Worm (Caenorhabditis elegans) whole organism, L3 larva: ENCODE measurements around the gene egl-20.
"Not testable (repeated sequence)": the region's sequence is repeated elsewhere in the genome, so short reads cannot be mapped to it uniquely, and the experiment has no call there.

Source experiments
- R02D3.7 ChIP-seq: fragments of 150-350 bp; optimal IDR thresholded peaks from 2 replicates; lab custom pipeline; 2014; ENCODE audit warnings: missing biosample characterization, missing genetic modification characterization
- ZK546.5 ChIP-seq: sonication (generic microtip); optimal IDR thresholded peaks from 2 replicates; lab custom pipeline; 2017; ENCODE audit warnings: missing biosample characterization, missing genetic modification characterization
- aly-2 ChIP-seq: fragments of 150-350 bp; optimal IDR thresholded peaks from 2 replicates; lab custom pipeline; 2014; ENCODE audit warnings: missing biosample characterization, missing genetic modification characterization
- ama-1 ChIP-seq: fragments of 150-350 bp; optimal IDR thresholded peaks from 2 replicates; lab custom pipeline; 2018
- ceh-28 ChIP-seq: fragments of 150-350 bp; optimal IDR thresholded peaks from 2 replicates; lab custom pipeline; 2014; ENCODE audit warnings: missing biosample characterization, missing genetic modification reagents, missing genetic modification characterization
- ceh-9 ChIP-seq: sonication (generic microtip); optimal IDR thresholded peaks from 2 replicates; lab custom pipeline; 2018; ENCODE audit warnings: missing biosample characterization, missing genetic modification characterization
- daf-12 ChIP-seq: fragments of 150-350 bp; optimal IDR thresholded peaks from 2 replicates; lab custom pipeline; 2014; ENCODE audit warnings: missing biosample characterization, missing genetic modification reagents, missing genetic modification characterization
- egl-27 ChIP-seq: sonication (generic microtip); optimal IDR thresholded peaks from 4 replicates; lab custom pipeline; 2017; ENCODE audit warnings: missing biosample characterization, missing genetic modification reagents, missing genetic modification characterization
- egl-5 ChIP-seq: fragments of 150-350 bp; optimal IDR thresholded peaks from 2 replicates; lab custom pipeline; 2017; ENCODE audit warnings: missing biosample characterization, missing genetic modification reagents, missing genetic modification characterization, inconsistent platforms
- elt-1 ChIP-seq: fragments of 150-350 bp; optimal IDR thresholded peaks from 2 replicates; lab custom pipeline; 2014; ENCODE audit warnings: missing biosample characterization, missing genetic modification characterization
- elt-3 ChIP-seq, 3 experiments: fragments of 150-350 bp in 1 of 3; sonication (generic microtip) in 2 of 3; optimal IDR thresholded peaks; 2 replicates in 2 of 3; 4 replicates in 1 of 3; lab custom pipeline; 2014 to 2017; ENCODE audit warnings: missing biosample characterization in 3 of 3, missing genetic modification characterization in 3 of 3
- eor-1 ChIP-seq, 2 experiments: fragments of 150-350 bp; optimal IDR thresholded peaks; 2 replicates each; lab custom pipeline; 2014 to 2018; ENCODE audit warnings: missing biosample characterization in 2 of 2, missing genetic modification characterization in 2 of 2
- fkh-10 ChIP-seq: sonication (generic microtip); optimal IDR thresholded peaks from 2 replicates; lab custom pipeline; 2017; ENCODE audit warnings: missing biosample characterization, missing genetic modification reagents, missing genetic modification characterization
- fkh-2 ChIP-seq: fragments of 150-350 bp; optimal IDR thresholded peaks from 2 replicates; lab custom pipeline; 2014; ENCODE audit warnings: missing biosample characterization, missing genetic modification reagents, missing genetic modification characterization
- fos-1 ChIP-seq: fragments of 150-350 bp; optimal IDR thresholded peaks from 2 replicates; lab custom pipeline; 2014; ENCODE audit warnings: missing biosample characterization, missing genetic modification characterization
- hmg-11 ChIP-seq: sonication (generic microtip); optimal IDR thresholded peaks from 2 replicates; lab custom pipeline; 2016; ENCODE audit warnings: missing genetic modification characterization, missing compliant biosample characterization
- lin-15B ChIP-seq: fragments of 150-350 bp; optimal IDR thresholded peaks from 2 replicates; lab custom pipeline; 2014; ENCODE audit warnings: missing biosample characterization, missing genetic modification characterization
- lin-39 ChIP-seq: fragments of 150-350 bp; optimal IDR thresholded peaks from 2 replicates; lab custom pipeline; 2018; ENCODE audit warnings: missing biosample characterization, missing genetic modification reagents, missing genetic modification characterization
- lsy-12 ChIP-seq: sonication (generic microtip); optimal IDR thresholded peaks from 2 replicates; lab custom pipeline; 2016; ENCODE audit warnings: mild to moderate bottlenecking, missing genetic modification characterization, missing compliant biosample characterization
- nfya-1 ChIP-seq: sonication (generic microtip); optimal IDR thresholded peaks from 2 replicates; lab custom pipeline; 2017; ENCODE audit warnings: missing genetic modification characterization, mild to moderate bottlenecking, missing compliant biosample characterization, antibody characterized with exemption, moderate library complexity; ENCODE audit not compliant: insufficient read depth
- nhr-11 ChIP-seq: fragments of 150-350 bp; optimal IDR thresholded peaks from 2 replicates; lab custom pipeline; 2014; ENCODE audit warnings: missing biosample characterization, missing genetic modification characterization
- nhr-25 ChIP-seq: sonication (generic microtip); optimal IDR thresholded peaks from 2 replicates; lab custom pipeline; 2017; ENCODE audit warnings: missing biosample characterization, missing genetic modification characterization
- nhr-28 ChIP-seq: fragments of 150-350 bp; optimal IDR thresholded peaks from 2 replicates; lab custom pipeline; 2014; ENCODE audit warnings: missing biosample characterization, missing genetic modification characterization
- nhr-43 ChIP-seq: sonication (generic microtip); optimal IDR thresholded peaks from 2 replicates; lab custom pipeline; 2016; ENCODE audit warnings: mild to moderate bottlenecking, missing genetic modification characterization, missing compliant biosample characterization; ENCODE audit not compliant: poor library complexity, severe bottlenecking
- nhr-76 ChIP-seq: fragments of 150-350 bp; sonication (generic microtip); optimal IDR thresholded peaks from 5 replicates; lab custom pipeline; 2014; ENCODE audit warnings: missing biosample characterization, missing genetic modification characterization
- nhr-77 ChIP-seq: fragments of 150-350 bp; optimal IDR thresholded peaks from 2 replicates; lab custom pipeline; 2014; ENCODE audit warnings: missing biosample characterization, missing genetic modification characterization
- pha-4 ChIP-seq: fragments of 150-350 bp; optimal IDR thresholded peaks from 2 replicates; lab custom pipeline; 2014; ENCODE audit warnings: missing biosample characterization, missing genetic modification reagents, missing genetic modification characterization
- pqm-1 ChIP-seq: fragments of 150-350 bp; optimal IDR thresholded peaks from 2 replicates; lab custom pipeline; 2017; ENCODE audit warnings: missing biosample characterization, missing genetic modification characterization, inconsistent platforms
- sea-2 ChIP-seq: fragments of 150-350 bp; sonication (generic microtip); optimal IDR thresholded peaks from 4 replicates; lab custom pipeline; 2014; ENCODE audit warnings: missing biosample characterization, missing genetic modification reagents, missing genetic modification characterization
- skn-1 ChIP-seq: fragments of 150-350 bp; optimal IDR thresholded peaks from 2 replicates; lab custom pipeline; 2014; ENCODE audit warnings: missing biosample characterization, missing genetic modification characterization
- snpc-4 ChIP-seq: fragments of 150-350 bp; optimal IDR thresholded peaks from 2 replicates; lab custom pipeline; 2014; ENCODE audit warnings: missing biosample characterization, missing genetic modification characterization
- unc-39 ChIP-seq: sonication (generic microtip); optimal IDR thresholded peaks from 4 replicates; lab custom pipeline; 2017; ENCODE audit warnings: missing biosample characterization, missing genetic modification characterization
- unc-62 ChIP-seq: fragments of 150-350 bp; sonication (generic microtip); optimal IDR thresholded peaks from 4 replicates; lab custom pipeline; 2014; ENCODE audit warnings: missing biosample characterization, missing genetic modification reagents, missing genetic modification characterization
- ztf-11 ChIP-seq: fragments of 150-350 bp; optimal IDR thresholded peaks from 2 replicates; lab custom pipeline; 2014; ENCODE audit warnings: missing biosample characterization, missing genetic modification characterization

egl-20 gene

ce11 chrIV:9773441-9773840 is 41.9 kb downstream of the egl-20 start:
- TF ChIP-seq nfya-1 (tag; lab: Kevin White, UChicago) (no peak), ztf-11 (no peak), skn-1 (tag; lab: Kevin White, UChicago) (no peak), nhr-77 (tag; lab: Kevin White, UChicago) (no peak), nhr-25 (tag; lab: Kevin White, UChicago) (no peak), elt-3 (tag; optimal IDR thresholded peaks at IDR 0.05; lab: Kevin White, UChicago) (no peak), fos-1 (tag; lab: Kevin White, UChicago) (no peak), pha-4 (tag; lab: Kevin White, UChicago) (no peak), hmg-11 (tag; lab: Kevin White, UChicago) (no peak), nhr-28 (tag; lab: Kevin White, UChicago) (no peak), daf-12 (tag; lab: Kevin White, UChicago) (no peak), lin-15B (tag; lab: Kevin White, UChicago) (no peak), ceh-28 (tag; lab: Kevin White, UChicago) (no peak), unc-39 (no peak), fkh-10 (GFP tag; lab: Kevin White, UChicago) (no peak), eor-1 (tag; optimal IDR thresholded peaks at IDR 0.05; lab: Kevin White, UChicago) (no peak), sea-2 (GFP tag; lab: Kevin White, UChicago) (no peak)

ce11 chrIV:9772096-9772720 is 43.1 kb downstream of the egl-20 start, which contains the start of gene cav-1:
cav-1 (plus strand) TSS chrIV:9772510.
- TF ChIP-seq lin-15B (tag; lab: Kevin White, UChicago) = no peak
- TF ChIP-seq aly-2 = no peak
- no peak for TF ChIP-seq daf-12 (tag; lab: Kevin White, UChicago)
- TF ChIP-seq nhr-43 (tag; lab: Kevin White, UChicago) = no peak

DNA sequence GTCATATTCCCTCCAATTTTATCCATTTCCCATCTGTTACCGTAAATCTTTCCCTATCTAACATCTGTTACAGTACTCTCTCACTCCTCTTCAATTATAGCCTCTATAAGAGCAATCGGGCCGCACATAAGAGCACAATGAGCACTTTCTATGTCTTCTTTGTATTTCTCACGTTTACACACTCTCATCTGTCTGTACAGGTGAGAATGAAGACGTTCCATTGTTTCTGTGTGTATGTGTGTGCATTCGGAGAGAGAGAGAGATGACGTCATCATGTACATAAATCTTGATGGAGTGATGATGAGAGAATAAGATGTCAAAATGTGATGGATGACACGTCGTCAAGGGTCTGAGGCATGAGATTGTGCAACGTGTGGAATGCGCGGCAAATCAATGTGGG is 44.5 kb downstream of the egl-20 start:
- TF ChIP-seq lin-15B (tag; lab: Kevin White, UChicago) (no peak), lin-39 (no peak), eor-1 (tag; optimal IDR thresholded peaks at IDR 0.05; lab: Kevin White, UChicago) (no peak), nhr-76 (no peak), nhr-28 (tag; lab: Kevin White, UChicago) (no peak), fkh-2 (tag; lab: Kevin White, UChicago) (no peak), daf-12 (tag; lab: Kevin White, UChicago) (no peak), nhr-43 (tag; lab: Kevin White, UChicago) (no peak), egl-27 (tag; lab: Kevin White, UChicago) (no peak), lsy-12 (tag; lab: Kevin White, UChicago) (no peak), pqm-1 (no peak), sea-2 (GFP tag; lab: Kevin White, UChicago) (no peak), nfya-1 (tag; lab: Kevin White, UChicago) (no peak)
- TF ChIP-seq, all 47 proteins: peak for 0

- not testable (repeated sequence) for TF ChIP-seq nhr-43 (tag; lab: Kevin White, UChicago); ceh-9 (tag; lab: Kevin White, UChicago); elt-1
Observed at ce11 chrIV:9769746-9770145, 45.6 kb downstream of the egl-20 start, which contains the start of gene msp-78. msp-78 (plus strand) TSS chrIV:9770046.

ce11 chrIV:9767054-9767453 is 48.3 kb downstream of the egl-20 start, which contains the start of gene msp-79:
msp-79 (minus strand) TSS chrIV:9767154.
- TF ChIP-seq ceh-9 (tag; lab: Kevin White, UChicago); snpc-4; nhr-76: not testable (repeated sequence)

- TF ChIP-seq ceh-9 (tag; lab: Kevin White, UChicago) (no peak), nhr-43 (tag; lab: Kevin White, UChicago) (no peak), R02D3.7 (tag; lab: Kevin White, UChicago) (no peak), nhr-11 (tag; lab: Kevin White, UChicago) (no peak), fkh-2 (tag; lab: Kevin White, UChicago) (no peak), sea-2 (GFP tag; lab: Kevin White, UChicago) (no peak), snpc-4 (no peak), nfya-1 (tag; lab: Kevin White, UChicago) (no peak), pha-4 (tag; lab: Kevin White, UChicago) (no peak), ZK546.5 (tag; lab: Kevin White, UChicago) (no peak), hmg-11 (tag; lab: Kevin White, UChicago) (no peak), ama-1 (no peak), egl-5 (tag; lab: Kevin White, UChicago) (no peak), unc-62 (GFP tag; lab: Kevin White, UChicago) (no peak), nhr-76 (no peak)
Observed at ce11 chrIV:9766250-9766649, 49.1 kb downstream of the egl-20 start, which contains the start of gene ssp-36. ssp-36 (minus strand) TSS chrIV:9766350.
